Worm (Caenorhabditis elegans): ENCODE measurements around the gene mrps-22.

Gene mrps-22

DNA sequence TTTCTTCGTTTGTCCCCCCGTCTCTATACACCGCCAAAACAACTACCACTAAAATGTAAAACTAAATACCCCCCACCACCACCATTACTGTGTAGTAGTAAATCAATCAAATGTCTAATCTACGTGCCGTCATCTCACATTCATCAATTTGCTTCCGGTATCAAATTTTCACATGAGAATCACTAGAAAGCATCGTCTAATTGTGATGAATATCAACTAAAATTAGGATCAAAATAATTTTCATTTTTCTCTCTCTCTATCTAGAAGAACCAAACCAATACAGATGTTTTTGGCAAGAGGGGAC is 35.7 kb upstream of the mrps-22 start (continued):
- TF ChIP-seq Y48G9A.11 (GFP tag; IDR thresholded peaks at IDR 0.05) (no peak), T20F7.1 (GFP tag; optimal IDR thresholded peaks at IDR 0.05) (peak; percentile 39)

DNA sequence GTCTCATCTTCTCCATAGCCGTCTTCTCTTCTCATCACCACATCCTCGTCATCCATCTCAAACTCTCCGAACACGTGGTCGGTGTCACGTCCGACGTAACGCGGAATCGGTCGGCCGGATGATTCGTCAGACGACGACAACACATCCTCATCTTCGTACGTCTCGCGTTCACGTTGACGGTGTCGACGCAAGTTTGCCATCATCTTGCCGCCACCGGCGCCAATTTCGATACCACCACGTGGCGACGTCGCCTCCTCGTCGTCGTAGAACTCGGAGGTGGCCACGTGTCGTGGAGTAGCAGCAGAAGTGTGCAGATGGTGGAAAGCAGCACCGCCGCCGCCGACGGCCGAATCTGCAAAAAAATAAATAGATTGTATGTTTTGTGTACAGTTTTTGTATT is 35.1 kb upstream of the mrps-22 start:
- TF ChIP-seq ztf-7 (tag; optimal IDR thresholded peaks at IDR 0.05) (no peak), D1046.2 (GFP tag; IDR thresholded peaks at IDR 0.05) (peak; percentile 76; the same call in 1 of the 2 replicates), ceh-82 (tag; optimal IDR thresholded peaks at IDR 0.05) (no peak), hmg-1.1 (GFP tag; IDR thresholded peaks at IDR 0.05) (peak; percentile 42), duxl-1 (tag; optimal IDR thresholded peaks at IDR 0.05; ENCODE audit: poor library complexity) (no peak), T26A8.4 (GFP tag; IDR thresholded peaks at IDR 0.05) (peak; percentile 50), dmd-6 (GFP tag; IDR thresholded peaks at IDR 0.05) (peak; percentile 31; the same call in 1 of the 2 replicates), spr-1 (tag; optimal IDR thresholded peaks at IDR 0.05) (peak; percentile 45), ctbp-1 (GFP tag; IDR thresholded peaks at IDR 0.05) (peak; percentile 54), nhr-41 (GFP tag; IDR thresholded peaks at IDR 0.05) (no peak), egl-43 (GFP tag; IDR thresholded peaks at IDR 0.05) (peak; percentile 85), set-16 (GFP tag; IDR thresholded peaks at IDR 0.05) (peak; percentile 93), lim-7 (GFP tag; IDR thresholded peaks at IDR 0.05) (peak; percentile 54), nhr-77 (tag; optimal IDR thresholded peaks at IDR 0.05) (no peak), saeg-2 (GFP tag; IDR thresholded peaks at IDR 0.05) (0 out of 2 replicates have a peak, but pooled peaks have one; percentile 56), hif-1 (tag; optimal IDR thresholded peaks at IDR 0.05) (peak in 1 of 2 experiments; percentile 55), mxl-3 (GFP tag; optimal IDR thresholded peaks at IDR 0.05) (peak; percentile 77), nhr-6 (tag; optimal IDR thresholded peaks at IDR 0.05) (no peak), F26F4.8 (GFP tag; conservative IDR thresholded peaks at IDR 0.05) (no peak), tra-1 (GFP tag; IDR thresholded peaks at IDR 0.05) (peak; percentile 39; the same call in 1 of the 2 replicates), Y75B8A.6 (GFP tag; IDR thresholded peaks at IDR 0.05) (peak; percentile 35; the same call in 1 of the 2 replicates), rbr-2 (tag; optimal IDR thresholded peaks at IDR 0.05) (peak; percentile 34), zag-1 (tag; optimal IDR thresholded peaks at IDR 0.05) (no peak), dmd-9 (GFP tag; IDR thresholded peaks at IDR 0.05) (0 out of 2 replicates have a peak, but pooled peaks have one; percentile 47), vab-7 (GFP tag; IDR thresholded peaks at IDR 0.05) (peak; percentile 31; the same call in 1 of the 2 replicates), dmd-8 (GFP tag; IDR thresholded peaks at IDR 0.05) (peak; percentile 81), php-3 (GFP tag; IDR thresholded peaks at IDR 0.05) (0 out of 2 replicates have a peak, but pooled peaks have one; percentile 22), lin-1 (GFP tag; IDR thresholded peaks at IDR 0.05) (0 out of 2 replicates have a peak, but pooled peaks have one; percentile 7), zfp-3 (GFP tag; conservative IDR thresholded peaks at IDR 0.05) (peak; percentile 69), Y48G9A.11 (GFP tag; IDR thresholded peaks at IDR 0.05) (peak; percentile 45), mdt-29 (GFP tag; IDR thresholded peaks at IDR 0.05) (peak; percentile 59; the same call in 1 of the 2 replicates), pha-4 (GFP tag; IDR thresholded peaks at IDR 0.05) (peak; percentile 68), pha-4 (tag; optimal IDR thresholded peaks at IDR 0.05) (no peak), gei-8 (GFP tag; optimal IDR thresholded peaks at IDR 0.05) (peak; percentile 3), arid-1 (GFP tag; conservative IDR thresholded peaks at IDR 0.05) (peak; percentile 37; the same call in 1 of the 2 replicates), madf-9 (GFP tag; conservative IDR thresholded peaks at IDR 0.05) (peak; percentile 26; the same call in 1 of the 2 replicates), ceh-20 (GFP tag; IDR thresholded peaks at IDR 0.05) (0 out of 2 replicates have a peak, but pooled peaks have one; percentile 23)

All from whole organism, L4 larva.